Worm (Caenorhabditis elegans) whole organism, L4/young adult: Measurements from ENCODE around the gene ipla-6.

Source experiments
- W03F9.2 ChIP-seq: fragments of 150-350 bp; optimal IDR thresholded peaks from 2 replicates; lab custom pipeline; 2014; ENCODE audit warnings: missing biosample characterization, missing genetic modification characterization
- dao-5 ChIP-seq: sonication (generic microtip); optimal IDR thresholded peaks from 2 replicates; lab custom pipeline; 2016; ENCODE audit warnings: missing genotype, missing genetic modification characterization, moderate library complexity, missing compliant biosample characterization
- him-1 ChIP-seq: sonication (generic microtip); optimal IDR thresholded peaks from 2 replicates; lab custom pipeline; 2016; ENCODE audit warnings: missing genotype, missing genetic modification reagents, missing genetic modification characterization, missing compliant biosample characterization

ce11 chrIV:6325772-6326171, 11.7 kb upstream of the ipla-6 start:
- TF ChIP-seq him-1 (no peak), W03F9.2 (no peak), dao-5 (tag; lab: Kevin White, UChicago) (no peak)
